Worm (Caenorhabditis elegans) whole organism, L1 larva: ENCODE measurements around the gene gst-19.

Experiments used
- C04F5.9 ChIP-seq: sonication (generic microtip); optimal IDR thresholded peaks from 2 replicates; lab custom pipeline; 2016; ENCODE audit warnings: missing genetic modification characterization, missing compliant biosample characterization
- F16B12.6 ChIP-seq: fragments of 150-350 bp; optimal IDR thresholded peaks from 2 replicates; lab custom pipeline; 2014; ENCODE audit warnings: missing biosample characterization, missing genetic modification characterization
- aha-1 ChIP-seq: fragments of 150-350 bp; optimal IDR thresholded peaks from 2 replicates; lab custom pipeline; 2014; ENCODE audit warnings: missing biosample characterization, missing genetic modification characterization
- aly-2 ChIP-seq: fragments of 150-350 bp; optimal IDR thresholded peaks from 2 replicates; lab custom pipeline; 2014; ENCODE audit warnings: missing biosample characterization, missing genetic modification characterization
- ama-1 ChIP-seq: fragments of 150-350 bp; optimal IDR thresholded peaks from 2 replicates; lab custom pipeline; 2014
- blmp-1 ChIP-seq: fragments of 150-350 bp; optimal IDR thresholded peaks from 2 replicates; lab custom pipeline; 2014; ENCODE audit warnings: missing biosample characterization, missing genetic modification characterization
- ceh-63 ChIP-seq: fragments of 200-800 bp; sonication (Bioruptor generic); optimal IDR thresholded peaks from 2 replicates; lab custom pipeline; 2018; ENCODE audit warnings: mild to moderate bottlenecking, missing genetic modification characterization, missing compliant biosample characterization
- ceh-82 ChIP-seq, 3 experiments: fragments of 150-350 bp in 1 of 3; sonication (generic microtip) in 2 of 3; optimal IDR thresholded peaks; 2 replicates each; lab custom pipeline; 2014 to 2017; ENCODE audit warnings: missing biosample characterization in 3 of 3, missing genetic modification characterization in 3 of 3
- ceh-90 ChIP-seq: sonication (generic microtip); optimal IDR thresholded peaks from 2 replicates; lab custom pipeline; 2016; ENCODE audit warnings: missing genetic modification characterization, missing compliant biosample characterization
- ces-1 ChIP-seq: fragments of 150-350 bp; optimal IDR thresholded peaks from 2 replicates; lab custom pipeline; 2014; ENCODE audit warnings: missing biosample characterization, missing genetic modification reagents, missing genetic modification characterization
- efl-1 ChIP-seq, 4 experiments: fragments of 150-350 bp; optimal IDR thresholded peaks in 3 of 4; peaks in 1 of 4; 1 replicate in 1 of 4; 2 replicates in 3 of 4; lab custom pipeline; 2014; ENCODE audit warnings: missing biosample characterization in 2 of 4, missing genetic modification characterization in 2 of 4, missing genetic modification reagents in 2 of 4
- efl-3 ChIP-seq: fragments of 200-800 bp; sonication (Bioruptor generic); optimal IDR thresholded peaks from 2 replicates; lab custom pipeline; 2018; ENCODE audit warnings: mild to moderate bottlenecking, missing genetic modification characterization, missing compliant biosample characterization
- egl-13 ChIP-seq: sonication (generic microtip); optimal IDR thresholded peaks from 2 replicates; lab custom pipeline; 2016; ENCODE audit warnings: missing genotype, missing genetic modification reagents, missing genetic modification characterization, missing compliant biosample characterization
- elt-2 ChIP-seq: sonication (generic microtip); optimal IDR thresholded peaks from 2 replicates; lab custom pipeline; 2016; ENCODE audit warnings: missing genetic modification characterization, mild to moderate bottlenecking, inconsistent platforms, missing compliant biosample characterization, missing genetic modification reagents
- elt-3 ChIP-seq, 6 experiments: fragments of 150-350 bp in 1 of 6; sonication (generic microtip); optimal IDR thresholded peaks; 2 replicates each; lab custom pipeline; 2017 to 2018; ENCODE audit warnings: missing biosample characterization in 6 of 6, missing genetic modification characterization in 6 of 6, inconsistent platforms in 1 of 6
- fkh-8 ChIP-seq: sonication (generic microtip); optimal IDR thresholded peaks from 2 replicates; lab custom pipeline; 2016; ENCODE audit warnings: mild to moderate bottlenecking, missing genetic modification characterization, missing compliant biosample characterization
- fos-1 ChIP-seq: fragments of 150-350 bp; optimal IDR thresholded peaks from 2 replicates; lab custom pipeline; 2014; ENCODE audit warnings: missing biosample characterization, missing genetic modification characterization
- hlh-4 ChIP-seq: sonication (generic microtip); optimal IDR thresholded peaks from 2 replicates; lab custom pipeline; 2016; ENCODE audit warnings: mild to moderate bottlenecking, missing genetic modification characterization, missing compliant biosample characterization
- hpl-2 ChIP-seq: fragments of 150-350 bp; optimal IDR thresholded peaks from 2 replicates; lab custom pipeline; 2014; ENCODE audit warnings: missing biosample characterization, missing genetic modification reagents, missing genetic modification characterization
- irx-1 ChIP-seq: sonication (generic microtip); optimal IDR thresholded peaks from 2 replicates; lab custom pipeline; 2016; ENCODE audit warnings: missing genetic modification characterization, missing compliant biosample characterization
- isw-1 ChIP-seq: fragments of 200-800 bp; sonication (Bioruptor generic); IDR thresholded peaks from 2 replicates; pipeline ENCODE4 v1.3.6; 2022; ENCODE audit warnings: missing genetic modification characterization, missing compliant biosample characterization
- lin-14 ChIP-seq: fragments of 200-800 bp; sonication (Bioruptor generic); optimal IDR thresholded peaks from 2 replicates; lab custom pipeline; 2018; ENCODE audit warnings: mild to moderate bottlenecking, missing genetic modification characterization, moderate library complexity, missing compliant biosample characterization
- lin-15B ChIP-seq: fragments of 150-350 bp; sonication (generic microtip); optimal IDR thresholded peaks from 3 replicates; lab custom pipeline; 2014; ENCODE audit warnings: missing biosample characterization, missing genetic modification characterization
- lin-39 ChIP-seq: fragments of 150-350 bp; optimal IDR thresholded peaks from 2 replicates; lab custom pipeline; 2014; ENCODE audit warnings: missing biosample characterization, missing genetic modification reagents, missing genetic modification characterization
- lir-3 ChIP-seq: sonication (generic microtip); optimal IDR thresholded peaks from 2 replicates; lab custom pipeline; 2016; ENCODE audit warnings: mild to moderate bottlenecking, missing genetic modification characterization, moderate library complexity, missing compliant biosample characterization; ENCODE audit not compliant: poor library complexity
- mab-9 ChIP-seq: fragments of 200-800 bp; sonication (Bioruptor generic); IDR thresholded peaks from 2 replicates; pipeline ENCODE4 v1.3.6; 2022; ENCODE audit warnings: missing genetic modification reagents, missing genetic modification characterization, missing compliant biosample characterization
- mef-2 ChIP-seq: fragments of 150-350 bp; optimal IDR thresholded peaks from 2 replicates; lab custom pipeline; 2014; ENCODE audit warnings: missing biosample characterization, missing genetic modification characterization
- mep-1 ChIP-seq: fragments of 150-350 bp; optimal IDR thresholded peaks from 2 replicates; lab custom pipeline; 2014; ENCODE audit warnings: missing biosample characterization, missing genetic modification characterization
- nhr-11 ChIP-seq: fragments of 150-350 bp; optimal IDR thresholded peaks from 2 replicates; lab custom pipeline; 2014; ENCODE audit warnings: missing biosample characterization, missing genetic modification characterization
- nhr-12 ChIP-seq: sonication (generic microtip); optimal IDR thresholded peaks from 2 replicates; lab custom pipeline; 2017; ENCODE audit warnings: missing biosample characterization, missing genetic modification characterization
- nhr-20 ChIP-seq: sonication (generic microtip); optimal IDR thresholded peaks from 2 replicates; lab custom pipeline; 2016; ENCODE audit warnings: mild to moderate bottlenecking, missing genetic modification characterization, missing compliant biosample characterization
- nhr-28 ChIP-seq: fragments of 150-350 bp; optimal IDR thresholded peaks from 2 replicates; lab custom pipeline; 2014; ENCODE audit warnings: missing biosample characterization, missing genetic modification characterization
- nhr-84 ChIP-seq: sonication (generic microtip); optimal IDR thresholded peaks from 2 replicates; lab custom pipeline; 2017; ENCODE audit warnings: missing biosample characterization, missing genetic modification characterization
- nhr-90 ChIP-seq: sonication (generic microtip); optimal IDR thresholded peaks from 2 replicates; lab custom pipeline; 2016; ENCODE audit warnings: mild to moderate bottlenecking, missing genetic modification characterization, missing compliant biosample characterization; ENCODE audit not compliant: poor library complexity
- rnt-1 ChIP-seq: sonication (generic microtip); optimal IDR thresholded peaks from 2 replicates; lab custom pipeline; 2016; ENCODE audit warnings: mild to moderate bottlenecking, missing genetic modification characterization, moderate library complexity, missing compliant biosample characterization
- skn-1 ChIP-seq: fragments of 150-350 bp; optimal IDR thresholded peaks from 2 replicates; lab custom pipeline; 2014; ENCODE audit warnings: missing biosample characterization, missing genetic modification characterization
- snu-23 ChIP-seq: sonication (generic microtip); optimal IDR thresholded peaks from 2 replicates; lab custom pipeline; 2016; ENCODE audit warnings: missing genetic modification characterization, missing compliant biosample characterization
- swsn-7 ChIP-seq: sonication (generic microtip); optimal IDR thresholded peaks from 2 replicates; lab custom pipeline; 2016; ENCODE audit warnings: missing genetic modification characterization, missing compliant biosample characterization
- unc-130 ChIP-seq: fragments of 150-350 bp; optimal IDR thresholded peaks from 2 replicates; lab custom pipeline; 2017; ENCODE audit warnings: missing biosample characterization, missing genetic modification characterization, inconsistent platforms
- ztf-4 ChIP-seq: fragments of 150-350 bp; optimal IDR thresholded peaks from 2 replicates; lab custom pipeline; 2014; ENCODE audit warnings: missing biosample characterization, missing genetic modification characterization

The gst-19 gene

ce11 chrII:13632238-13632637 is 5.3 kb upstream of the gst-19 start, which contains the start of gene tag-10:
Gene tag-10 (plus strand): TSS chrII:13632584.
- TF ChIP-seq ceh-82 (tag; optimal IDR thresholded peaks at IDR 0.05; lab: Kevin White, UChicago) (no peak), elt-2 (tag; lab: Kevin White, UChicago) (peak; percentile 18), rnt-1 (tag; lab: Kevin White, UChicago) (peak; percentile 4)
- TF ChIP-seq, all 84 proteins: peak for 2

- TF ChIP-seq efl-1 (optimal IDR thresholded peaks at IDR 0.05; lab: Kevin White, UChicago) (no peak), efl-1 (GFP tag; optimal IDR thresholded peaks at IDR 0.05 in 1 of 2; lab: Kevin White, UChicago) (no peak), rnt-1 (tag; lab: Kevin White, UChicago) (no peak), elt-3 (tag; optimal IDR thresholded peaks at IDR 0.05; lab: Kevin White, UChicago) (no peak), ceh-90 (tag; lab: Kevin White, UChicago) (no peak), hlh-4 (tag; lab: Kevin White, UChicago) (no peak), C04F5.9 (tag; lab: Kevin White, UChicago) (no peak), fos-1 (tag; lab: Kevin White, UChicago) (no peak), ztf-4 (tag; lab: Kevin White, UChicago) (no peak), mep-1 (tag; lab: Kevin White, UChicago) (no peak), mab-9 (GFP tag; lab: Robert Waterston, UW) (no peak)
These were observed 3.7 kb upstream of the gst-19 start, which contains the start of the genes gst-17 and gst-18 for ce11 chrII:13630690-13631089. Gene gst-17 (minus strand): TSS chrII:13630790. Gene gst-18 (minus strand): TSS chrII:13630887.

- TF ChIP-seq hpl-2 (GFP tag; lab: Kevin White, UChicago) (no peak), blmp-1 (tag; lab: Kevin White, UChicago) (no peak), lir-3 (tag; lab: Kevin White, UChicago) (no peak), snu-23 (no peak), ceh-63 (GFP tag; lab: Kevin White, UChicago) (no peak), nhr-20 (tag; lab: Kevin White, UChicago) (peak; percentile 9), aly-2 (tag; lab: Kevin White, UChicago) (no peak), skn-1 (tag; lab: Kevin White, UChicago) (peak; percentile 97), swsn-7 (tag; lab: Kevin White, UChicago) (no peak), efl-1 (optimal IDR thresholded peaks at IDR 0.05; lab: Kevin White, UChicago) (no peak), efl-1 (GFP tag; optimal IDR thresholded peaks at IDR 0.05 in 1 of 2; lab: Kevin White, UChicago) (peak in 1 of 2 experiments; percentile 82), mef-2 (no peak), F16B12.6 (no peak), ama-1 (no peak), unc-130 (no peak), elt-2 (tag; lab: Kevin White, UChicago) (no peak), nhr-12 (no peak), fkh-8 (tag; lab: Kevin White, UChicago) (no peak), fos-1 (tag; lab: Kevin White, UChicago) (no peak), efl-3 (no peak), lin-39 (tag; lab: Kevin White, UChicago) (no peak), lin-15B (tag; lab: Kevin White, UChicago) (no peak), hlh-4 (tag; lab: Kevin White, UChicago) (no peak), ces-1 (no peak), nhr-28 (tag; lab: Kevin White, UChicago) (no peak), isw-1 (GFP tag; lab: Robert Waterston, UW) (no peak), nhr-11 (no peak), lin-14 (peak; percentile 9), egl-13 (tag; lab: Kevin White, UChicago) (no peak), elt-3 (tag; optimal IDR thresholded peaks at IDR 0.05; lab: Kevin White, UChicago) (no peak), nhr-90 (tag; lab: Kevin White, UChicago) (no peak), nhr-84 (tag; lab: Kevin White, UChicago) (no peak), aha-1 (tag; lab: Kevin White, UChicago) (no peak), irx-1 (tag; lab: Kevin White, UChicago) (no peak)
- TF ChIP-seq, all 84 proteins: peak for 4
These were observed 2.6 kb downstream of the gst-19 start, which contains the start of gene gst-16 for ce11 chrII:13624330-13624729. Gene gst-16 (minus strand): TSS chrII:13624440.
